Worm (Caenorhabditis elegans) whole organism, L3 larva: ENCODE results near the gene smu-2.
A peak's percentile ranks its signal among the peaks of the same experiment; 100 is the strongest.

Source experiments
- R02D3.7 ChIP-seq: fragments of 150-350 bp; optimal IDR thresholded peaks from 2 replicates; lab custom pipeline; 2014; ENCODE audit warnings: missing biosample characterization, missing genetic modification characterization
- ZK546.5 ChIP-seq: sonication (generic microtip); optimal IDR thresholded peaks from 2 replicates; lab custom pipeline; 2017; ENCODE audit warnings: missing biosample characterization, missing genetic modification characterization
- aly-2 ChIP-seq: fragments of 150-350 bp; optimal IDR thresholded peaks from 2 replicates; lab custom pipeline; 2014; ENCODE audit warnings: missing biosample characterization, missing genetic modification characterization
- ama-1 ChIP-seq: fragments of 150-350 bp; optimal IDR thresholded peaks from 2 replicates; lab custom pipeline; 2018
- ceh-16 ChIP-seq: sonication (generic microtip); optimal IDR thresholded peaks from 2 replicates; lab custom pipeline; 2017; ENCODE audit warnings: missing biosample characterization, missing genetic modification characterization
- ceh-28 ChIP-seq: fragments of 150-350 bp; optimal IDR thresholded peaks from 2 replicates; lab custom pipeline; 2014; ENCODE audit warnings: missing biosample characterization, missing genetic modification reagents, missing genetic modification characterization
- ceh-82 ChIP-seq: fragments of 150-350 bp; optimal IDR thresholded peaks from 2 replicates; lab custom pipeline; 2014; ENCODE audit warnings: missing biosample characterization, missing genetic modification characterization
- ceh-9 ChIP-seq: sonication (generic microtip); optimal IDR thresholded peaks from 2 replicates; lab custom pipeline; 2018; ENCODE audit warnings: missing biosample characterization, missing genetic modification characterization
- daf-12 ChIP-seq: fragments of 150-350 bp; optimal IDR thresholded peaks from 2 replicates; lab custom pipeline; 2014; ENCODE audit warnings: missing biosample characterization, missing genetic modification reagents, missing genetic modification characterization
- egl-27 ChIP-seq: sonication (generic microtip); optimal IDR thresholded peaks from 4 replicates; lab custom pipeline; 2017; ENCODE audit warnings: missing biosample characterization, missing genetic modification reagents, missing genetic modification characterization
- egl-5 ChIP-seq: fragments of 150-350 bp; optimal IDR thresholded peaks from 2 replicates; lab custom pipeline; 2017; ENCODE audit warnings: missing biosample characterization, missing genetic modification reagents, missing genetic modification characterization, inconsistent platforms
- elt-1 ChIP-seq: fragments of 150-350 bp; optimal IDR thresholded peaks from 2 replicates; lab custom pipeline; 2014; ENCODE audit warnings: missing biosample characterization, missing genetic modification characterization
- elt-2 ChIP-seq: sonication (generic microtip); optimal IDR thresholded peaks from 2 replicates; lab custom pipeline; 2016; ENCODE audit warnings: missing genetic modification reagents, mild to moderate bottlenecking, missing genetic modification characterization, missing compliant biosample characterization
- elt-3 ChIP-seq, 3 experiments: fragments of 150-350 bp in 1 of 3; sonication (generic microtip) in 2 of 3; optimal IDR thresholded peaks; 2 replicates in 2 of 3; 4 replicates in 1 of 3; lab custom pipeline; 2014 to 2017; ENCODE audit warnings: missing biosample characterization in 3 of 3, missing genetic modification characterization in 3 of 3
- eor-1 ChIP-seq, 2 experiments: fragments of 150-350 bp; optimal IDR thresholded peaks; 2 replicates each; lab custom pipeline; 2014 to 2018; ENCODE audit warnings: missing biosample characterization in 2 of 2, missing genetic modification characterization in 2 of 2
- fkh-10 ChIP-seq: sonication (generic microtip); optimal IDR thresholded peaks from 2 replicates; lab custom pipeline; 2017; ENCODE audit warnings: missing biosample characterization, missing genetic modification reagents, missing genetic modification characterization
- fkh-2 ChIP-seq: fragments of 150-350 bp; optimal IDR thresholded peaks from 2 replicates; lab custom pipeline; 2014; ENCODE audit warnings: missing biosample characterization, missing genetic modification reagents, missing genetic modification characterization
- fos-1 ChIP-seq: fragments of 150-350 bp; optimal IDR thresholded peaks from 2 replicates; lab custom pipeline; 2014; ENCODE audit warnings: missing biosample characterization, missing genetic modification characterization
- hmg-11 ChIP-seq: sonication (generic microtip); optimal IDR thresholded peaks from 2 replicates; lab custom pipeline; 2016; ENCODE audit warnings: missing genetic modification characterization, missing compliant biosample characterization
- jun-1 ChIP-seq: fragments of 150-350 bp; optimal IDR thresholded peaks from 2 replicates; lab custom pipeline; 2014; ENCODE audit warnings: missing biosample characterization, missing genetic modification reagents, missing genetic modification characterization
- lin-15B ChIP-seq: fragments of 150-350 bp; optimal IDR thresholded peaks from 2 replicates; lab custom pipeline; 2014; ENCODE audit warnings: missing biosample characterization, missing genetic modification characterization
- lin-39 ChIP-seq: fragments of 150-350 bp; optimal IDR thresholded peaks from 2 replicates; lab custom pipeline; 2018; ENCODE audit warnings: missing biosample characterization, missing genetic modification reagents, missing genetic modification characterization
- lsy-12 ChIP-seq: sonication (generic microtip); optimal IDR thresholded peaks from 2 replicates; lab custom pipeline; 2016; ENCODE audit warnings: mild to moderate bottlenecking, missing genetic modification characterization, missing compliant biosample characterization
- mdl-1 ChIP-seq: fragments of 150-350 bp; optimal IDR thresholded peaks from 2 replicates; lab custom pipeline; 2014; ENCODE audit warnings: missing biosample characterization, missing genetic modification characterization
- mml-1 ChIP-seq: fragments of 150-350 bp; sonication (generic microtip); optimal IDR thresholded peaks from 3 replicates; lab custom pipeline; 2014; ENCODE audit warnings: missing biosample characterization, missing genetic modification characterization
- nfya-1 ChIP-seq: sonication (generic microtip); optimal IDR thresholded peaks from 2 replicates; lab custom pipeline; 2017; ENCODE audit warnings: missing genetic modification characterization, mild to moderate bottlenecking, missing compliant biosample characterization, antibody characterized with exemption, moderate library complexity; ENCODE audit not compliant: insufficient read depth
- nhr-11 ChIP-seq: fragments of 150-350 bp; optimal IDR thresholded peaks from 2 replicates; lab custom pipeline; 2014; ENCODE audit warnings: missing biosample characterization, missing genetic modification characterization
- nhr-12 ChIP-seq: fragments of 150-350 bp; optimal IDR thresholded peaks from 2 replicates; lab custom pipeline; 2014; ENCODE audit warnings: missing biosample characterization, missing genetic modification characterization
- nhr-23 ChIP-seq: fragments of 150-350 bp; optimal IDR thresholded peaks from 2 replicates; lab custom pipeline; 2014; ENCODE audit warnings: missing biosample characterization, missing genetic modification reagents, missing genetic modification characterization
- nhr-237 ChIP-seq: fragments of 150-350 bp; optimal IDR thresholded peaks from 2 replicates; lab custom pipeline; 2014; ENCODE audit warnings: missing biosample characterization, missing genetic modification characterization
- nhr-25 ChIP-seq: sonication (generic microtip); optimal IDR thresholded peaks from 2 replicates; lab custom pipeline; 2017; ENCODE audit warnings: missing biosample characterization, missing genetic modification characterization
- nhr-28 ChIP-seq: fragments of 150-350 bp; optimal IDR thresholded peaks from 2 replicates; lab custom pipeline; 2014; ENCODE audit warnings: missing biosample characterization, missing genetic modification characterization
- nhr-43 ChIP-seq: sonication (generic microtip); optimal IDR thresholded peaks from 2 replicates; lab custom pipeline; 2016; ENCODE audit warnings: mild to moderate bottlenecking, missing genetic modification characterization, missing compliant biosample characterization; ENCODE audit not compliant: poor library complexity, severe bottlenecking
- nhr-67 ChIP-seq: fragments of 150-350 bp; optimal IDR thresholded peaks from 2 replicates; lab custom pipeline; 2014; ENCODE audit warnings: missing biosample characterization, missing genetic modification characterization
- nhr-76 ChIP-seq: fragments of 150-350 bp; sonication (generic microtip); optimal IDR thresholded peaks from 5 replicates; lab custom pipeline; 2014; ENCODE audit warnings: missing biosample characterization, missing genetic modification characterization
- nhr-77 ChIP-seq: fragments of 150-350 bp; optimal IDR thresholded peaks from 2 replicates; lab custom pipeline; 2014; ENCODE audit warnings: missing biosample characterization, missing genetic modification characterization
- pha-4 ChIP-seq: fragments of 150-350 bp; optimal IDR thresholded peaks from 2 replicates; lab custom pipeline; 2014; ENCODE audit warnings: missing biosample characterization, missing genetic modification reagents, missing genetic modification characterization
- pqm-1 ChIP-seq: fragments of 150-350 bp; optimal IDR thresholded peaks from 2 replicates; lab custom pipeline; 2017; ENCODE audit warnings: missing biosample characterization, missing genetic modification characterization, inconsistent platforms
- sea-2 ChIP-seq: fragments of 150-350 bp; sonication (generic microtip); optimal IDR thresholded peaks from 4 replicates; lab custom pipeline; 2014; ENCODE audit warnings: missing biosample characterization, missing genetic modification reagents, missing genetic modification characterization
- skn-1 ChIP-seq: fragments of 150-350 bp; optimal IDR thresholded peaks from 2 replicates; lab custom pipeline; 2014; ENCODE audit warnings: missing biosample characterization, missing genetic modification characterization
- snpc-4 ChIP-seq: fragments of 150-350 bp; optimal IDR thresholded peaks from 2 replicates; lab custom pipeline; 2014; ENCODE audit warnings: missing biosample characterization, missing genetic modification characterization
- tbx-2 ChIP-seq: sonication (generic microtip); optimal IDR thresholded peaks from 2 replicates; lab custom pipeline; 2016; ENCODE audit warnings: mild to moderate bottlenecking, missing genetic modification characterization, missing compliant biosample characterization
- unc-39 ChIP-seq: sonication (generic microtip); optimal IDR thresholded peaks from 4 replicates; lab custom pipeline; 2017; ENCODE audit warnings: missing biosample characterization, missing genetic modification characterization
- unc-62 ChIP-seq: fragments of 150-350 bp; sonication (generic microtip); optimal IDR thresholded peaks from 4 replicates; lab custom pipeline; 2014; ENCODE audit warnings: missing biosample characterization, missing genetic modification reagents, missing genetic modification characterization
- zag-1 ChIP-seq: fragments of 150-350 bp; optimal IDR thresholded peaks from 2 replicates; lab custom pipeline; 2014; ENCODE audit warnings: missing biosample characterization, missing genetic modification characterization
- ztf-11 ChIP-seq: fragments of 150-350 bp; optimal IDR thresholded peaks from 2 replicates; lab custom pipeline; 2014; ENCODE audit warnings: missing biosample characterization, missing genetic modification characterization
- ztf-4 ChIP-seq: fragments of 150-350 bp; optimal IDR thresholded peaks from 2 replicates; lab custom pipeline; 2014; ENCODE audit warnings: missing biosample characterization, missing genetic modification characterization

smu-2 gene

ce11 chrII:3520988-3521850 lies 39.0 kb downstream of the smu-2 start, which contains the start of gene W09G10.9:
Gene W09G10.9, plus strand, starts transcription at chrII:3521800.
- TF ChIP-seq tbx-2 (tag; lab: Kevin White, UChicago) (no peak), nhr-25 (tag; lab: Kevin White, UChicago) (peak; percentile 3), nhr-67 (no peak), nhr-11 (no peak), fos-1 (no peak), elt-3 (tag; optimal IDR thresholded peaks at IDR 0.05; lab: Kevin White, UChicago) (no peak), nhr-43 (peak; percentile 38), snpc-4 (tag; lab: Kevin White, UChicago) (peak; percentile 25), ceh-9 (tag; lab: Kevin White, UChicago) (no peak), egl-5 (tag; lab: Kevin White, UChicago) (no peak), eor-1 (tag; optimal IDR thresholded peaks at IDR 0.05; lab: Kevin White, UChicago) (no peak), ztf-4 (tag; lab: Kevin White, UChicago) (no peak), nhr-77 (no peak), egl-27 (tag; lab: Kevin White, UChicago) (no peak), lin-15B (peak; percentile 73), mml-1 (tag; lab: Kevin White, UChicago) (no peak), mdl-1 (no peak), pqm-1 (tag; lab: Kevin White, UChicago) (peak; percentile 8), nhr-28 (tag; lab: Kevin White, UChicago) (no peak), fkh-10 (GFP tag; lab: Kevin White, UChicago) (no peak), zag-1 (no peak), unc-39 (tag; lab: Kevin White, UChicago) (no peak), ceh-28 (tag; lab: Kevin White, UChicago) (no peak), skn-1 (tag; lab: Kevin White, UChicago) (peak; percentile 27), hmg-11 (tag; lab: Kevin White, UChicago) (peak; percentile 79), nhr-23 (tag; lab: Kevin White, UChicago) (peak; percentile 40), aly-2 (tag; lab: Kevin White, UChicago) (no peak), R02D3.7 (tag; lab: Kevin White, UChicago) (no peak), lsy-12 (tag; lab: Kevin White, UChicago) (peak; percentile 4), sea-2 (no peak), unc-62 (GFP tag; lab: Kevin White, UChicago) (no peak), ceh-82 (tag; lab: Kevin White, UChicago) (no peak), ama-1 (lab: Kevin White, UChicago) (no peak), ceh-16 (tag; lab: Kevin White, UChicago) (no peak), nhr-12 (tag; lab: Kevin White, UChicago) (no peak), fkh-2 (tag; lab: Kevin White, UChicago) (no peak), nfya-1 (peak; percentile 45), daf-12 (tag; lab: Kevin White, UChicago) (no peak), ztf-11 (tag; lab: Kevin White, UChicago) (no peak), elt-2 (peak; percentile 42), nhr-76 (no peak), ZK546.5 (tag; lab: Kevin White, UChicago) (no peak), jun-1 (tag; lab: Kevin White, UChicago) (no peak), nhr-237 (tag; lab: Kevin White, UChicago) (no peak), elt-1 (tag; lab: Kevin White, UChicago) (no peak), lin-39 (tag; lab: Kevin White, UChicago) (peak; percentile 31), pha-4 (peak; percentile 30)
- TF ChIP-seq, all 47 proteins: peak for 13
